Fruit fly (Drosophila melanogaster): ENCODE measurements around the gene Ubx.

- no peak for TF ChIP-seq CG12768 (GFP tag; optimal IDR thresholded peaks at IDR 0.05)
- no peak for TF ChIP-seq Hr96 (GFP tag; optimal IDR thresholded peaks at IDR 0.05)
- peak; percentile 6 for TF ChIP-seq kay (GFP tag; ENCODE audit: borderline replicate concordance)
- no peak for TF ChIP-seq CG5204 (GFP tag; optimal IDR thresholded peaks at IDR 0.05)
- TF ChIP-seq bab1 (GFP tag; optimal IDR thresholded peaks at IDR 0.05): no peak
- no peak for TF ChIP-seq ovo (GFP tag; optimal IDR thresholded peaks at IDR 0.05)
- no peak for TF ChIP-seq Mnt (GFP tag; optimal IDR thresholded peaks at IDR 0.05)
- TF ChIP-seq CG14711 (tag; optimal IDR thresholded peaks at IDR 0.05): no peak
- TF ChIP-seq CG11617 (GFP tag; optimal IDR thresholded peaks at IDR 0.05): no peak
- TF ChIP-seq CG7101 (tag; optimal IDR thresholded peaks at IDR 0.05): no peak
- TF ChIP-seq Clk (GFP tag; optimal IDR thresholded peaks at IDR 0.05): no peak
- TF ChIP-seq CG1620 (GFP tag; optimal IDR thresholded peaks at IDR 0.05): no peak
- TF ChIP-seq CG7045 (GFP tag; optimal IDR thresholded peaks at IDR 0.05): no peak
Measured at dm6 chr3R:16730715-16731114, 3.5 kb downstream of the Ubx start.
